Fruit fly (Drosophila melanogaster) whole organism, prepupa: Measurements from ENCODE around the gene Marf.

Source experiments
- Blimp-1 ChIP-seq: fragments of 200-800 bp; sonication (Bioruptor generic); optimal IDR thresholded peaks from 3 replicates; lab custom pipeline; 2017; ENCODE audit warnings: missing biosample characterization, missing genetic modification characterization, mild to moderate bottlenecking, moderate library complexity, missing genetic modification reagents
- CG10631 ChIP-seq: fragments of 200-800 bp; sonication (Bioruptor generic); optimal IDR thresholded peaks from 2 replicates; lab custom pipeline; 2016; ENCODE audit warnings: missing biosample characterization, missing genetic modification characterization
- CG11294 ChIP-seq: fragments of 200-800 bp; sonication (Bioruptor generic); IDR thresholded peaks from 2 replicates; pipeline ENCODE4 v1.3.6; 2022; ENCODE audit warnings: missing biosample characterization, missing genetic modification characterization
- CG11762 ChIP-seq: fragments of 200-800 bp; sonication (Bioruptor generic); optimal IDR thresholded peaks from 3 replicates; lab custom pipeline; 2016; ENCODE audit warnings: missing biosample characterization, missing genetic modification characterization; ENCODE audit not compliant: insufficient read depth
- CG11902 ChIP-seq: fragments of 200-800 bp; sonication (Bioruptor generic); optimal IDR thresholded peaks from 3 replicates; lab custom pipeline; 2016; ENCODE audit warnings: missing biosample characterization, missing genetic modification characterization
- CG15336 ChIP-seq: fragments of 200-800 bp; sonication (Bioruptor generic); IDR thresholded peaks from 2 replicates; pipeline ENCODE4 v1.3.6; 2022; ENCODE audit warnings: missing biosample characterization, missing genetic modification characterization
- CG16779 ChIP-seq: fragments of 200-800 bp; sonication (Bioruptor generic); optimal IDR thresholded peaks from 3 replicates; lab custom pipeline; 2017; ENCODE audit warnings: missing biosample characterization, mild to moderate bottlenecking, missing genetic modification characterization
- CG3032 ChIP-seq: fragments of 200-800 bp; optimal IDR thresholded peaks from 2 replicates; lab custom pipeline; 2019; ENCODE audit warnings: missing biosample characterization, mild to moderate bottlenecking, missing genetic modification characterization, moderate library complexity
- CG31627 ChIP-seq: fragments of 200-800 bp; sonication (Bioruptor generic); optimal IDR thresholded peaks from 3 replicates; lab custom pipeline; 2016; ENCODE audit warnings: missing biosample characterization, missing genetic modification characterization
- CG34406 ChIP-seq: fragments of 200-800 bp; sonication (Bioruptor generic); optimal IDR thresholded peaks from 3 replicates; lab custom pipeline; 2016; ENCODE audit warnings: missing biosample characterization, missing genetic modification characterization
- CG3919 ChIP-seq: fragments of 200-800 bp; sonication (Bioruptor generic); optimal IDR thresholded peaks from 3 replicates; lab custom pipeline; 2016; ENCODE audit warnings: missing biosample characterization, missing genetic modification characterization
- CG4318 ChIP-seq: fragments of 200-800 bp; sonication (Bioruptor generic); optimal IDR thresholded peaks from 3 replicates; lab custom pipeline; 2017; ENCODE audit warnings: missing biosample characterization, mild to moderate bottlenecking, missing genetic modification characterization
- CG6163 ChIP-seq: fragments of 200-800 bp; sonication (Bioruptor generic); IDR thresholded peaks from 3 replicates; pipeline ENCODE4 v1.3.6; 2022; ENCODE audit warnings: missing biosample characterization, missing genetic modification characterization
- CG6276 ChIP-seq: fragments of 200-800 bp; sonication (Bioruptor generic); optimal IDR thresholded peaks from 2 replicates; lab custom pipeline; 2017; ENCODE audit warnings: missing biosample characterization, mild to moderate bottlenecking, missing genetic modification characterization
- CG6792 ChIP-seq: fragments of 200-800 bp; sonication (Bioruptor generic); optimal IDR thresholded peaks from 3 replicates; lab custom pipeline; 2016; ENCODE audit warnings: missing biosample characterization, missing genetic modification characterization
- CG6808 ChIP-seq: fragments of 200-800 bp; sonication (Bioruptor generic); optimal IDR thresholded peaks from 3 replicates; lab custom pipeline; 2017; ENCODE audit warnings: missing biosample characterization, missing genetic modification characterization, mild to moderate bottlenecking, moderate library complexity, missing genetic modification reagents
- CG7368 ChIP-seq: fragments of 200-800 bp; sonication (Bioruptor generic); optimal IDR thresholded peaks from 3 replicates; lab custom pipeline; 2016; ENCODE audit warnings: missing biosample characterization, missing genetic modification characterization
- CG8119 ChIP-seq: fragments of 200-800 bp; sonication (Bioruptor generic); IDR thresholded peaks from 3 replicates; pipeline ENCODE4 v1.3.6; 2022; ENCODE audit warnings: missing biosample characterization, missing genetic modification characterization
- CG9139 ChIP-seq: fragments of 200-800 bp; sonication (Bioruptor generic); optimal IDR thresholded peaks from 3 replicates; lab custom pipeline; 2017; ENCODE audit warnings: missing biosample characterization, mild to moderate bottlenecking, missing genetic modification characterization
- Eip75B ChIP-seq: fragments of 200-800 bp; sonication (Bioruptor generic); optimal IDR thresholded peaks from 3 replicates; lab custom pipeline; 2016; ENCODE audit warnings: missing biosample characterization, missing genetic modification characterization
- Eip78C ChIP-seq: fragments of 200-800 bp; sonication (Bioruptor generic); peaks from one replicate; lab custom pipeline; 2016; ENCODE audit warnings: missing biosample characterization, missing genetic modification characterization
- Eip93F ChIP-seq: fragments of 200-800 bp; sonication (Bioruptor generic); optimal IDR thresholded peaks from 2 replicates; lab custom pipeline; 2016; ENCODE audit warnings: missing biosample characterization, mild to moderate bottlenecking, missing genetic modification characterization
- Ets21C ChIP-seq: fragments of 200-800 bp; sonication (Bioruptor generic); optimal IDR thresholded peaks from 3 replicates; lab custom pipeline; 2016; ENCODE audit warnings: missing biosample characterization, missing genetic modification characterization
- Gug ChIP-seq: fragments of 200-800 bp; sonication (Bioruptor generic); IDR thresholded peaks from 2 replicates; pipeline ENCODE4 v1.3.6; 2022; ENCODE audit warnings: missing biosample characterization, missing genetic modification characterization
- Hr39 ChIP-seq: fragments of 200-800 bp; sonication (Bioruptor generic); optimal IDR thresholded peaks from 2 replicates; lab custom pipeline; 2016; ENCODE audit warnings: missing biosample characterization, missing genetic modification characterization
- Met ChIP-seq: fragments of 200-800 bp; sonication (Bioruptor generic); optimal IDR thresholded peaks from 3 replicates; lab custom pipeline; 2016; ENCODE audit warnings: missing biosample characterization, missing genetic modification characterization
- OdsH ChIP-seq: fragments of 200-800 bp; sonication (Bioruptor generic); optimal IDR thresholded peaks from 3 replicates; lab custom pipeline; 2016; ENCODE audit warnings: missing biosample characterization, missing genetic modification characterization
- Smox ChIP-seq: fragments of 200-800 bp; sonication (Bioruptor generic); optimal IDR thresholded peaks from 3 replicates; lab custom pipeline; 2016; ENCODE audit warnings: missing biosample characterization, missing genetic modification characterization
- Sox102F ChIP-seq: fragments of 200-800 bp; sonication (Bioruptor generic); optimal IDR thresholded peaks from 2 replicates; lab custom pipeline; 2016; ENCODE audit warnings: missing biosample characterization, mild to moderate bottlenecking, missing genetic modification characterization
- Sox15 ChIP-seq: fragments of 200-800 bp; sonication (Bioruptor generic); optimal IDR thresholded peaks from 3 replicates; lab custom pipeline; 2016; ENCODE audit warnings: missing biosample characterization, missing genetic modification characterization
- dac ChIP-seq: fragments of 200-800 bp; sonication (Bioruptor generic); optimal IDR thresholded peaks from 2 replicates; lab custom pipeline; 2017; ENCODE audit warnings: missing biosample characterization, mild to moderate bottlenecking, missing genetic modification characterization
- dsx ChIP-seq: fragments of 200-800 bp; optimal IDR thresholded peaks from 3 replicates; lab custom pipeline; 2019; ENCODE audit warnings: missing biosample characterization, mild to moderate bottlenecking, missing genetic modification characterization, moderate library complexity; ENCODE audit not compliant: poor library complexity, severe bottlenecking
- eg ChIP-seq: fragments of 200-800 bp; sonication (Bioruptor generic); IDR thresholded peaks from 3 replicates; pipeline ENCODE4 v1.3.6; 2022; ENCODE audit warnings: missing biosample characterization, missing genetic modification characterization
- fd85E ChIP-seq: fragments of 200-800 bp; sonication (Bioruptor generic); optimal IDR thresholded peaks from 3 replicates; lab custom pipeline; 2016; ENCODE audit warnings: missing biosample characterization, missing genetic modification characterization
- fkh ChIP-seq: fragments of 200-800 bp; sonication (Bioruptor generic); optimal IDR thresholded peaks from 3 replicates; lab custom pipeline; 2017; ENCODE audit warnings: missing biosample characterization, mild to moderate bottlenecking, missing genetic modification characterization, moderate library complexity
- lz ChIP-seq: fragments of 200-800 bp; sonication (Bioruptor generic); optimal IDR thresholded peaks from 3 replicates; lab custom pipeline; 2016; ENCODE audit warnings: missing biosample characterization, missing genetic modification characterization
- pdm3 ChIP-seq: fragments of 200-800 bp; sonication (Bioruptor generic); optimal IDR thresholded peaks from 3 replicates; lab custom pipeline; 2016; ENCODE audit warnings: missing biosample characterization, missing genetic modification characterization
- salr ChIP-seq, 2 experiments: fragments of 200-800 bp; sonication (Bioruptor generic); optimal IDR thresholded peaks; 3 replicates each; lab custom pipeline; 2016 to 2018; ENCODE audit warnings: missing biosample characterization in 2 of 2, missing genetic modification characterization in 2 of 2, mild to moderate bottlenecking in 1 of 2
- spab ChIP-seq: fragments of 200-800 bp; sonication (Bioruptor generic); optimal IDR thresholded peaks from 2 replicates; lab custom pipeline; 2017; ENCODE audit warnings: missing biosample characterization, mild to moderate bottlenecking, missing genetic modification characterization, missing genetic modification reagents
- ss ChIP-seq, 2 experiments: fragments of 200-800 bp; sonication (Bioruptor generic); optimal IDR thresholded peaks; 2 replicates in 1 of 2; 3 replicates in 1 of 2; lab custom pipeline; 2017 to 2018; ENCODE audit warnings: mild to moderate bottlenecking in 2 of 2, missing biosample characterization in 2 of 2, missing genetic modification characterization in 2 of 2, moderate library complexity in 1 of 2
- svp ChIP-seq: fragments of 200-800 bp; sonication (Bioruptor generic); peaks from one replicate; lab custom pipeline; 2016; ENCODE audit warnings: missing biosample characterization, missing genetic modification characterization
- topi ChIP-seq: fragments of 200-800 bp; sonication (Bioruptor generic); optimal IDR thresholded peaks from 3 replicates; lab custom pipeline; 2016; ENCODE audit warnings: missing biosample characterization, missing genetic modification characterization
- vri ChIP-seq: fragments of 200-800 bp; sonication (Bioruptor generic); optimal IDR thresholded peaks from 3 replicates; lab custom pipeline; 2016; ENCODE audit warnings: missing biosample characterization, mild to moderate bottlenecking, missing genetic modification characterization

The Marf gene

dm6 chrX:6338738-6339614 lies 26.8 kb upstream of the Marf start (continued):
- TF ChIP-seq ss (GFP tag; optimal IDR thresholded peaks at IDR 0.05; lab: Kevin White, UChicago): peak; percentile 22 to 46
- TF ChIP-seq CG34406 (GFP tag; lab: Kevin White, UChicago): peak; percentile 55
- peak; percentile 60 for TF ChIP-seq Eip75B (GFP tag; lab: Kevin White, UChicago)
- peak; percentile 9 for TF ChIP-seq vri (GFP tag; lab: Kevin White, UChicago)
- no peak for TF ChIP-seq Eip93F
- TF ChIP-seq Sox102F: peak; percentile 47
- TF ChIP-seq CG9139 (GFP tag; lab: Kevin White, UChicago): no peak
- TF ChIP-seq CG3919: peak; percentile 47
- TF ChIP-seq salr (GFP tag; optimal IDR thresholded peaks at IDR 0.05; lab: Kevin White, UChicago): peak; percentile 20 to 46
- peak; percentile 57 for TF ChIP-seq Smox (GFP tag; lab: Kevin White, UChicago)
- TF ChIP-seq fd85E (GFP tag; lab: Kevin White, UChicago): no peak
- peak; percentile 38; the same call in 1 of the 3 replicates for TF ChIP-seq eg
- no peak for TF ChIP-seq fkh (GFP tag; lab: Kevin White, UChicago)
- peak; percentile 63 for TF ChIP-seq Hr39 (GFP tag; lab: Kevin White, UChicago)
- TF ChIP-seq CG31627 (GFP tag; lab: Kevin White, UChicago): peak; percentile 64
- peak; percentile 32; the same call in 1 of the 2 replicates for TF ChIP-seq CG15336 (GFP tag; lab: Robert Waterston, UW)
- TF ChIP-seq svp (GFP tag; lab: Kevin White, UChicago): peak; percentile 96
- peak; percentile 33; the same call in 1 of the 2 replicates for TF ChIP-seq Gug (GFP tag; lab: Robert Waterston, UW)
- TF ChIP-seq topi (GFP tag; lab: Kevin White, UChicago): peak; percentile 61
- peak; percentile 51 for TF ChIP-seq Ets21C (GFP tag; lab: Kevin White, UChicago)
- no peak for TF ChIP-seq CG11902
- peak; percentile 66 for TF ChIP-seq CG10631 (GFP tag; lab: Kevin White, UChicago)
- TF ChIP-seq CG3032 (tag; lab: Kevin White, UChicago): peak; percentile 65
- TF ChIP-seq CG7368 (GFP tag; lab: Kevin White, UChicago): peak; percentile 32
- TF ChIP-seq CG6808 (GFP tag; lab: Kevin White, UChicago): peak; percentile 70
- TF ChIP-seq CG8119 (GFP tag; lab: Robert Waterston, UW): peak; percentile 47; the same call in 2 of the 3 replicates
- peak; percentile 34 for TF ChIP-seq CG16779 (tag; lab: Kevin White, UChicago)
- peak; percentile 27 for TF ChIP-seq dsx (GFP tag; lab: Kevin White, UChicago)
- TF ChIP-seq CG4318 (GFP tag; lab: Kevin White, UChicago): peak; percentile 36
- no peak for TF ChIP-seq dac (GFP tag; lab: Kevin White, UChicago)
- peak; percentile 82 for TF ChIP-seq Eip78C (GFP tag; lab: Kevin White, UChicago)
- peak; percentile 60 for TF ChIP-seq lz

DNA sequence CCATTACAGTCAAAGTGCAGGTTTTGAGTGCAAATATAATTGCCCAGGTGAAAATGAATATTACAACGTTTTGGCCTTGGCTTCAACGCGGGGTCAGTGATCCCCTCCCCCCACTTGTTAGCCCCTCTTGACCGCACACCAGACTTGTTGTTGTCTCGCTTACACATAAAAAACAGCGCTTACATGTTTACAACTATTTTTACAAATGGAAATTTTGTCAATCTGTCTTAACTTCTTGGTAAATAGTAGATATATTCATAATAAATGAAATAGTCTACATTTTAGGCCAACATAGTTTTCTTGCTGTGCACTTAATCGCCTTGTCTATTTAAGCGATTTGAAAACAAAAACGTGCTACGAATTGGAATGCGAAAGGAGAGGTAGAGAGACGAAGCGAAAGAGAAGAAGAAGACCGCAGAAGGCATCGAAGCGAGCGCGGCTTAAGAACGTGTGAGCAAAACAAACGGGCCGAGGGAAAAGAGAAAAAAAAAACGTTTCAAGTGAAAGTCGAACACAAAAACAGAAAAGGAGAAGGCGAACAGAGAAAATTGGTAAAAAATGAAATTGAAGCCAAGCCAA lies 25.7 kb upstream of the Marf start:
- TF ChIP-seq Ets21C (GFP tag; lab: Kevin White, UChicago) (no peak), pdm3 (GFP tag; lab: Kevin White, UChicago) (peak; percentile 59), CG15336 (GFP tag; lab: Robert Waterston, UW) (peak; percentile 80), Eip93F (no peak), CG11294 (GFP tag; lab: Robert Waterston, UW) (peak; percentile 70; the same call in 1 of the 2 replicates), CG6276 (peak; percentile 3), spab (peak; percentile 47), Smox (GFP tag; lab: Kevin White, UChicago) (no peak), dac (GFP tag; lab: Kevin White, UChicago) (peak; percentile 50), CG11762 (GFP tag; lab: Kevin White, UChicago) (peak; percentile 12), CG34406 (GFP tag; lab: Kevin White, UChicago) (peak; percentile 8), lz (no peak), CG4318 (GFP tag; lab: Kevin White, UChicago) (peak; percentile 42), CG3032 (tag; lab: Kevin White, UChicago) (peak; percentile 85), Eip75B (GFP tag; lab: Kevin White, UChicago) (peak; percentile 52), CG6792 (GFP tag; lab: Kevin White, UChicago) (no peak), Blimp-1 (GFP tag; lab: Kevin White, UChicago) (peak; percentile 81), topi (GFP tag; lab: Kevin White, UChicago) (peak; percentile 2), Hr39 (GFP tag; lab: Kevin White, UChicago) (no peak), fkh (GFP tag; lab: Kevin White, UChicago) (no peak), Met (GFP tag; lab: Kevin White, UChicago) (no peak), Sox15 (GFP tag; lab: Kevin White, UChicago) (no peak), eg (peak; percentile 83), CG3919 (peak; percentile 45), CG16779 (tag; lab: Kevin White, UChicago) (no peak), svp (GFP tag; lab: Kevin White, UChicago) (peak; percentile 82), CG6163 (peak; percentile 86), CG10631 (GFP tag; lab: Kevin White, UChicago) (peak; percentile 50), CG31627 (GFP tag; lab: Kevin White, UChicago) (no peak), dsx (GFP tag; lab: Kevin White, UChicago) (peak; percentile 81), Sox102F (no peak), OdsH (GFP tag; lab: Kevin White, UChicago) (peak; percentile 45)
